Worm (Caenorhabditis elegans) whole organism, midembryonic: Measurements from ENCODE around the gene T14B1.1.

Experiments used
- T22C8.4 ChIP-seq: fragments of 200-800 bp; sonication (Bioruptor generic); IDR thresholded peaks from 2 replicates; pipeline ENCODE4 v1.3.6; 2022; ENCODE audit warnings: missing genetic modification characterization, missing compliant biosample characterization
- cog-1 ChIP-seq: sonication (generic microtip); optimal IDR thresholded peaks from 2 replicates; lab custom pipeline; 2016; ENCODE audit warnings: missing genetic modification characterization, missing compliant biosample characterization
- flt-1 ChIP-seq: fragments of 200-800 bp; sonication (Bioruptor generic); IDR thresholded peaks from 2 replicates; pipeline ENCODE4 v1.3.6; 2022; ENCODE audit warnings: missing genetic modification characterization, missing compliant biosample characterization
- klf-2 ChIP-seq: fragments of 200-800 bp; sonication (Bioruptor generic); conservative IDR thresholded peaks from 2 replicates; pipeline ENCODE4 v1.3.6; 2022; ENCODE audit warnings: missing genetic modification reagents, missing genetic modification characterization, missing compliant biosample characterization
- med-1 ChIP-seq: sonication (generic microtip); optimal IDR thresholded peaks from 2 replicates; lab custom pipeline; 2017; ENCODE audit warnings: missing genetic modification characterization, mild to moderate bottlenecking, missing compliant biosample characterization, antibody characterized with exemption, missing genetic modification reagents; ENCODE audit not compliant: insufficient read depth
- ref-1 ChIP-seq: fragments of 200-800 bp; sonication (Bioruptor generic); conservative IDR thresholded peaks from 2 replicates; pipeline ENCODE4 v1.3.6; 2022; ENCODE audit warnings: missing genetic modification reagents, missing genetic modification characterization, missing compliant biosample characterization
- tab-1 ChIP-seq: fragments of 200-800 bp; sonication (Bioruptor generic); IDR thresholded peaks from 2 replicates; pipeline ENCODE4 v1.3.6; 2022; ENCODE audit warnings: missing genetic modification characterization, missing compliant biosample characterization
- ztf-23 ChIP-seq: fragments of 200-800 bp; sonication (Bioruptor generic); IDR thresholded peaks from 2 replicates; pipeline ENCODE4 v1.3.6; 2022; ENCODE audit warnings: missing genetic modification reagents, missing genetic modification characterization, missing compliant biosample characterization
- ztf-29 ChIP-seq: fragments of 200-800 bp; sonication (Bioruptor generic); IDR thresholded peaks from 2 replicates; pipeline ENCODE4 v1.3.6; 2022; ENCODE audit warnings: missing genetic modification reagents, missing genetic modification characterization, missing compliant biosample characterization

DNA sequence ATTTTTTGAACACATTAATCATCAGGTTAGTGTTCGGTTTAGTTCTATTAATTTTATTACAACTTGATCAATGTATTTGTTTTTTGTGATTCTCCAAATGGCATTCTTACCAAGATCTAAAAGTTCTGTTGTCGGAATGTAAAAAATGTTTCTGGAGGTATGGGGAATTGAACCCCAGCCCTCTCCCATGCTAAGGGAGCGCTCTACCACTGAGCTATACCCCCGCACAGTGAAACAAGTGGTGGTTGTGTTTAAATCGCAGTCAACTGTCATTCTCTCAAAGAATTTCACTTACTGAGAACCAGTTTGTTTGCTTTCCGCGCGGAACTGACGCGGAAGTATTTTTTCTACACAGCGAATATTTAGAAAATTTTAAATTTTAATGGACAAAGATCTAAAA lies 30.8 kb downstream of the T14B1.1 start:
- TF ChIP-seq flt-1, result peak; percentile 97
- peak; percentile 86 for TF ChIP-seq ref-1 (GFP tag; lab: Robert Waterston, UW)
- TF ChIP-seq ztf-29 (GFP tag; lab: Robert Waterston, UW), result peak; percentile 74
- TF ChIP-seq klf-2, result peak; percentile 81
- peak; percentile 94 for TF ChIP-seq ztf-23 (GFP tag; lab: Robert Waterston, UW)
- TF ChIP-seq tab-1, result peak; percentile 96
- peak; percentile 92 for TF ChIP-seq T22C8.4 (GFP tag; lab: Robert Waterston, UW)
- peak; percentile 77 for TF ChIP-seq med-1 (GFP tag; lab: Kevin White, UChicago)
- peak; percentile 79 for TF ChIP-seq cog-1 (tag; lab: Kevin White, UChicago)
